Worm (Caenorhabditis elegans): ENCODE results near the gene fbxc-40.

fbxc-40 gene

DNA sequence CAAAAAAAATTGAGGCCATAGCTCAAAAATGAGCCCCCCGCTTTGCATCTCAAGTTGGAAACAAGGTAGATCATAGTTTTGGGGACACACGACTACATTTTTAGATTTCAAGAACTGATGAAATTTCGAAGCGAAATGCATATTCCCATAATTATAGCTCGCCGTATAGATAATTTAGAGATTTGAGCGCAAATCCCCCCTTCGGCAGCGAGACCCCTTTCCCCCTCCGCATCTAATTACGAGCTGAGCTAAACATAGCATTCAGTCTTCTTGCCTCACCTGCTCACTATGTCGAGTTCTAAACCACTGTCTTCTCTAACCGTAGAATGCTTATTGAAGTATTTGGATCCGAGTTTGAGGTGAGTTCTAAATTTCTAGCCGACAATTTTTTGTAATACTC, 6.7 kb upstream of the fbxc-40 start, which contains the start of the genes fbxc-17 and fbxc-15:
TSS of gene fbxc-17 (minus strand) at position 101 of the 400 bp plus-strand sequence.
TSS of gene fbxc-15 (plus strand) at position 289 of the 400 bp plus-strand sequence.
- TF ChIP-seq F13H6.1 (tag; optimal IDR thresholded peaks at IDR 0.05) (no peak), mbf-1 (tag; optimal IDR thresholded peaks at IDR 0.05) (no peak), unc-39 (tag; optimal IDR thresholded peaks at IDR 0.05) (no peak), ceh-16 (tag; optimal IDR thresholded peaks at IDR 0.05) (no peak), aly-2 (tag; optimal IDR thresholded peaks at IDR 0.05) (no peak), ztf-11 (tag; optimal IDR thresholded peaks at IDR 0.05) (no peak), mdl-1 (tag; optimal IDR thresholded peaks at IDR 0.05) (no peak), nhr-21 (tag; optimal IDR thresholded peaks at IDR 0.05) (no peak), nhr-12 (tag; optimal IDR thresholded peaks at IDR 0.05) (no peak), unc-62 (GFP tag; optimal IDR thresholded peaks at IDR 0.05) (no peak), sma-3 (GFP tag; optimal IDR thresholded peaks at IDR 0.05) (no peak), mab-5 (tag; optimal IDR thresholded peaks at IDR 0.05) (no peak), gmeb-1 (tag; optimal IDR thresholded peaks at IDR 0.05) (no peak), crh-2 (tag; optimal IDR thresholded peaks at IDR 0.05) (no peak), blmp-1 (tag; optimal IDR thresholded peaks at IDR 0.05; ENCODE audit: insufficient read depth) (no peak), ama-1 (optimal IDR thresholded peaks at IDR 0.05) (no peak), unc-55 (GFP tag; optimal IDR thresholded peaks at IDR 0.05) (no peak), Y55F3AM.14 (GFP tag; optimal IDR thresholded peaks at IDR 0.05) (no peak), egl-27 (tag; optimal IDR thresholded peaks at IDR 0.05) (no peak), sem-4 (tag; optimal IDR thresholded peaks at IDR 0.05) (no peak)

ce11 chrII:982842-983241, 3.0 kb upstream of the fbxc-40 start, which contains the start of gene srh-274:
srh-274 (plus strand) TSS chrII:983142.
- TF ChIP-seq zag-1 (tag; optimal IDR thresholded peaks at IDR 0.05) (no peak), peb-1 (tag; optimal IDR thresholded peaks at IDR 0.05) (no peak), blmp-1 (tag; optimal IDR thresholded peaks at IDR 0.05; ENCODE audit: insufficient read depth) (no peak), ztf-1 (GFP tag; conservative IDR thresholded peaks at IDR 0.05) (no peak), ztf-4 (tag; optimal IDR thresholded peaks at IDR 0.05) (no peak), sem-4 (tag; optimal IDR thresholded peaks at IDR 0.05) (no peak), C34F6.9 (tag; optimal IDR thresholded peaks at IDR 0.05) (no peak), sma-3 (GFP tag; optimal IDR thresholded peaks at IDR 0.05) (no peak), F13H6.1 (tag; optimal IDR thresholded peaks at IDR 0.05) (no peak), alr-1 (tag; optimal IDR thresholded peaks at IDR 0.05) (no peak), lin-13 (GFP tag; optimal IDR thresholded peaks at IDR 0.05) (no peak), nhr-11 (tag; optimal IDR thresholded peaks at IDR 0.05) (no peak), nhr-21 (tag; optimal IDR thresholded peaks at IDR 0.05) (no peak), lin-11 (tag; optimal IDR thresholded peaks at IDR 0.05) (no peak), fos-1 (tag; optimal IDR thresholded peaks at IDR 0.05) (no peak), sma-9 (GFP tag; optimal IDR thresholded peaks at IDR 0.05) (no peak), sma-9 (tag; optimal IDR thresholded peaks at IDR 0.05) (no peak), mdl-1 (tag; optimal IDR thresholded peaks at IDR 0.05) (no peak), unc-62 (GFP tag; optimal IDR thresholded peaks at IDR 0.05) (no peak), ZK546.5 (tag; optimal IDR thresholded peaks at IDR 0.05) (no peak)

- no peak for TF ChIP-seq sma-3 (GFP tag; optimal IDR thresholded peaks at IDR 0.05)
- no peak for TF ChIP-seq ceh-16 (tag; optimal IDR thresholded peaks at IDR 0.05)
- no peak for TF ChIP-seq ceh-82 (tag; optimal IDR thresholded peaks at IDR 0.05)
- no peak for TF ChIP-seq ZK546.5 (tag; optimal IDR thresholded peaks at IDR 0.05)
- no peak for TF ChIP-seq crh-2 (tag; optimal IDR thresholded peaks at IDR 0.05)
- no peak for TF ChIP-seq nhr-25 (tag; optimal IDR thresholded peaks at IDR 0.05)
- no peak for TF ChIP-seq snpc-4 (tag; optimal IDR thresholded peaks at IDR 0.05)
- TF ChIP-seq lin-13 (GFP tag; optimal IDR thresholded peaks at IDR 0.05) = no peak
- no peak for TF ChIP-seq nhr-10 (tag; optimal IDR thresholded peaks at IDR 0.05)
- no peak for TF ChIP-seq C34F6.9 (tag; optimal IDR thresholded peaks at IDR 0.05)
- TF ChIP-seq unc-55 (GFP tag; optimal IDR thresholded peaks at IDR 0.05) = no peak
- no peak for TF ChIP-seq fos-1 (tag; optimal IDR thresholded peaks at IDR 0.05)
These were observed 2.6 kb downstream of the fbxc-40 start, which contains the start of gene fbxc-39 for ce11 chrII:988437-988836. fbxc-39 (plus strand) TSS chrII:988737.

DNA sequence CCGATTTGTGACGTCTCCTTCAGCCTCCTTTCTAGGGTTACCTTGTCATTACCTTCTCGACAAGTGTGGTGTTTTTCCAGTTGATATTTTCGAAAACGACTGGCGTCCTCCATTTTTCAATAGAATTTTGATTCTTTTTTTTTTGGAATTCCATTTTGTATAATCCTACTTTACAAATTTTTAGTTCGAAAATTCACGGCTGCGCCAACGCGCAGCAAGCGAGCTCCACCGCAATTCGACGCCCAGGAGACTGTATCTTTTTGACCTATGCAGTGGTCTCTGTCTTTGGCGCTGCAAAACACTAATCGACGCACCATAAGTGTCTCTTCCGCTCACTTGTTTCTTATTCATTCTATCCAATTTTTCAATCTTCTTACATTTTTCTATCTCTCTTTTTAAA, 5.5 kb downstream of the fbxc-40 start, which contains the start of gene fbxc-42:
TSS of gene fbxc-42 (plus strand) at position 301 of the 400 bp plus-strand sequence.
- TF ChIP-seq peb-1 (tag; optimal IDR thresholded peaks at IDR 0.05) (no peak), ceh-82 (tag; optimal IDR thresholded peaks at IDR 0.05) (no peak), nhr-23 (tag; optimal IDR thresholded peaks at IDR 0.05) (no peak), alr-1 (tag; optimal IDR thresholded peaks at IDR 0.05) (no peak), lin-11 (tag; optimal IDR thresholded peaks at IDR 0.05) (no peak), mbf-1 (tag; optimal IDR thresholded peaks at IDR 0.05) (no peak), lin-39 (tag; optimal IDR thresholded peaks at IDR 0.05) (no peak), lin-13 (GFP tag; optimal IDR thresholded peaks at IDR 0.05) (no peak)

Data from whole organism, L2 larva.